Fruit fly (Drosophila melanogaster) S2 (cell line): ENCODE data around the gene CG14265.

Experiments
- CG8478 ChIP-seq: fragments of >200 bp; optimal IDR thresholded peaks from 2 replicates; lab custom pipeline; 2018
- CTCF ChIP-seq, 2 experiments: fragments of >200 bp; optimal IDR thresholded peaks; 2 replicates each; lab custom pipeline; 2018

dm6 chrX:3189155-3189554 is 47.3 kb downstream of the CG14265 start:
- TF ChIP-seq CG8478 (lab: Kevin White, UChicago) = no peak
- no peak for TF ChIP-seq CTCF (optimal IDR thresholded peaks at IDR 0.05; lab: Kevin White, UChicago)
